Fruit fly (Drosophila melanogaster) whole organism, embryonic: ENCODE results near the gene Ptpmeg2.
A peak's percentile ranks its signal among the peaks of the same experiment; 100 is the strongest.

ENCODE experiments used
- C15 ChIP-seq: fragments of 200-800 bp; sonication (Bioruptor generic); IDR thresholded peaks from 3 replicates; pipeline ENCODE4 v1.3.6; 2022; ENCODE audit warnings: missing biosample characterization, missing genetic modification characterization
- CG10147 ChIP-seq: fragments of 200-800 bp; sonication (Bioruptor generic); optimal IDR thresholded peaks from 2 replicates; lab custom pipeline; 2019; ENCODE audit warnings: missing biosample characterization, mild to moderate bottlenecking, missing genetic modification characterization, moderate library complexity
- CG10267 ChIP-seq: fragments of 200-800 bp; sonication (Bioruptor generic); optimal IDR thresholded peaks from 2 replicates; lab custom pipeline; 2018; ENCODE audit warnings: missing biosample characterization, mild to moderate bottlenecking, missing genetic modification characterization, moderate library complexity
- CG11456 ChIP-seq: fragments of 200-800 bp; sonication (Bioruptor generic); IDR thresholded peaks from 3 replicates; pipeline ENCODE4 v1.3.6; 2022; ENCODE audit warnings: missing biosample characterization, missing genetic modification characterization
- CG11723 ChIP-seq: fragments of 200-800 bp; sonication (Bioruptor generic); optimal IDR thresholded peaks from 2 replicates; lab custom pipeline; 2017; ENCODE audit warnings: missing biosample characterization, mild to moderate bottlenecking, missing genetic modification characterization
- CG12299 ChIP-seq: fragments of 200-800 bp; sonication (Bioruptor generic); optimal IDR thresholded peaks from 2 replicates; lab custom pipeline; 2018; ENCODE audit warnings: missing biosample characterization, mild to moderate bottlenecking, missing genetic modification characterization
- CG14050 ChIP-seq: fragments of 200-800 bp; sonication (Bioruptor generic); IDR thresholded peaks from 3 replicates; pipeline ENCODE4 v1.3.6; 2022; ENCODE audit warnings: missing biosample characterization, missing genetic modification characterization
- CG14441 ChIP-seq: fragments of 200-800 bp; sonication (Bioruptor generic); IDR thresholded peaks from 2 replicates; pipeline ENCODE4 v1.3.6; 2022; ENCODE audit warnings: missing biosample characterization, missing genetic modification characterization
- CG14860 ChIP-seq: fragments of 200-800 bp; sonication (Bioruptor generic); IDR thresholded peaks from 3 replicates; pipeline ENCODE4 v1.3.6; 2022; ENCODE audit warnings: missing biosample characterization, missing genetic modification characterization; ENCODE audit not compliant: partially characterized antibody
- CG15514 ChIP-seq: fragments of 200-800 bp; sonication (Bioruptor generic); optimal IDR thresholded peaks from 3 replicates; lab custom pipeline; 2017; ENCODE audit warnings: missing biosample characterization, missing genetic modification characterization, mild to moderate bottlenecking, moderate library complexity, missing genetic modification reagents
- CG15601 ChIP-seq: fragments of 200-800 bp; sonication (Bioruptor generic); optimal IDR thresholded peaks from 3 replicates; lab custom pipeline; 2019; ENCODE audit warnings: missing biosample characterization, mild to moderate bottlenecking, missing genetic modification characterization, moderate library complexity
- CG17385 ChIP-seq: fragments of 200-800 bp; sonication (Bioruptor generic); optimal IDR thresholded peaks from 3 replicates; lab custom pipeline; 2018; ENCODE audit warnings: missing biosample characterization, mild to moderate bottlenecking, missing genetic modification characterization
- CG17802 ChIP-seq: fragments of 200-800 bp; sonication (Bioruptor generic); optimal IDR thresholded peaks from 2 replicates; lab custom pipeline; 2018; ENCODE audit warnings: missing biosample characterization, mild to moderate bottlenecking, missing genetic modification characterization, moderate library complexity
- CG1792 ChIP-seq: fragments of 200-800 bp; sonication (Bioruptor generic); optimal IDR thresholded peaks from 2 replicates; lab custom pipeline; 2016; ENCODE audit warnings: missing biosample characterization, missing genetic modification characterization
- CG18011 ChIP-seq: fragments of 200-800 bp; sonication (Bioruptor generic); optimal IDR thresholded peaks from 2 replicates; lab custom pipeline; 2017; ENCODE audit warnings: missing biosample characterization, missing genetic modification characterization, mild to moderate bottlenecking, moderate library complexity, missing genotype
- CG32532 ChIP-seq: fragments of 200-800 bp; sonication (Bioruptor generic); IDR thresholded peaks from 2 replicates; pipeline ENCODE4 v1.3.6; 2022; ENCODE audit warnings: missing biosample characterization, missing genetic modification characterization
- CG6689 ChIP-seq: fragments of 200-800 bp; sonication (Bioruptor generic); IDR thresholded peaks from 2 replicates; pipeline ENCODE4 v1.3.6; 2022; ENCODE audit warnings: missing biosample characterization, missing genetic modification characterization
- CG8478 ChIP-seq: fragments of >200 bp; optimal IDR thresholded peaks from 2 replicates; lab custom pipeline; 2018
- CG9932 ChIP-seq: fragments of 200-800 bp; sonication (Bioruptor generic); IDR thresholded peaks from 2 replicates; pipeline ENCODE4 v1.3.6; 2022; ENCODE audit warnings: missing biosample characterization, missing genetic modification characterization
- Drgx ChIP-seq: fragments of 200-800 bp; sonication (Bioruptor generic); IDR thresholded peaks from 2 replicates; pipeline ENCODE4 v1.3.6; 2022; ENCODE audit warnings: missing biosample characterization, missing genetic modification characterization
- HLH3B ChIP-seq: fragments of 200-800 bp; sonication (Bioruptor generic); IDR thresholded peaks from 2 replicates; pipeline ENCODE4 v1.3.6; 2022; ENCODE audit warnings: missing biosample characterization, missing genetic modification characterization
- Hsf ChIP-seq: fragments of 200-800 bp; sonication (Bioruptor generic); optimal IDR thresholded peaks from 3 replicates; lab custom pipeline; 2016; ENCODE audit warnings: missing biosample characterization, missing genetic modification characterization
- Lpt ChIP-seq: fragments of >200 bp; optimal IDR thresholded peaks from 2 replicates; lab custom pipeline; 2018; ENCODE audit warnings: missing biosample characterization, missing genetic modification characterization
- Oli ChIP-seq: fragments of 200-800 bp; sonication (Bioruptor generic); optimal IDR thresholded peaks from 2 replicates; lab custom pipeline; 2018; ENCODE audit warnings: missing biosample characterization, mild to moderate bottlenecking, missing genetic modification characterization, moderate library complexity
- Rx ChIP-seq: fragments of 200-800 bp; sonication (Bioruptor generic); IDR thresholded peaks from 2 replicates; pipeline ENCODE4 v1.3.6; 2022; ENCODE audit warnings: missing biosample characterization, missing genetic modification characterization
- Scr ChIP-seq: fragments of 200-800 bp; sonication (Bioruptor generic); IDR thresholded peaks from 2 replicates; pipeline ENCODE4 v1.3.6; 2022; ENCODE audit warnings: missing biosample characterization, missing genetic modification characterization; ENCODE audit not compliant: partially characterized antibody
- Sox102F ChIP-seq: fragments of 200-800 bp; sonication (Bioruptor generic); optimal IDR thresholded peaks from 2 replicates; lab custom pipeline; 2018; ENCODE audit warnings: missing biosample characterization, mild to moderate bottlenecking, missing genetic modification characterization, moderate library complexity
- ab ChIP-seq: fragments of 200-800 bp; sonication (Bioruptor generic); optimal IDR thresholded peaks from 2 replicates; lab custom pipeline; 2016; ENCODE audit warnings: missing biosample characterization, missing genetic modification characterization
- abd-A ChIP-seq: fragments of 200-800 bp; sonication (Bioruptor generic); optimal IDR thresholded peaks from 3 replicates; lab custom pipeline; 2019; ENCODE audit warnings: missing biosample characterization, mild to moderate bottlenecking, missing genetic modification characterization, moderate library complexity
- ase ChIP-seq: fragments of 200-800 bp; sonication (Bioruptor generic); IDR thresholded peaks from 3 replicates; pipeline ENCODE4 v1.3.6; 2022; ENCODE audit warnings: missing biosample characterization, missing genetic modification characterization
- ash1 ChIP-seq: fragments of 200-800 bp; sonication (Bioruptor generic); optimal IDR thresholded peaks from 2 replicates; lab custom pipeline; 2018; ENCODE audit warnings: missing biosample characterization, mild to moderate bottlenecking, missing genetic modification characterization
- chm ChIP-seq: fragments of 200-800 bp; sonication (Bioruptor generic); IDR thresholded peaks from 2 replicates; pipeline ENCODE4 v1.3.6; 2022; ENCODE audit warnings: missing biosample characterization, missing genetic modification characterization
- dpn ChIP-seq, 2 experiments: fragments of 200-800 bp; sonication (Bioruptor generic); optimal IDR thresholded peaks; 3 replicates each; lab custom pipeline; 2016; ENCODE audit warnings: missing biosample characterization in 2 of 2, missing genetic modification characterization in 2 of 2
- exex ChIP-seq: fragments of 200-800 bp; sonication (Bioruptor generic); optimal IDR thresholded peaks from 4 replicates; lab custom pipeline; 2018; ENCODE audit warnings: missing biosample characterization, mild to moderate bottlenecking, missing genetic modification characterization, moderate library complexity
- gem ChIP-seq: fragments of 200-800 bp; sonication (Bioruptor generic); optimal IDR thresholded peaks from 2 replicates; lab custom pipeline; 2019; ENCODE audit warnings: missing biosample characterization, mild to moderate bottlenecking, missing genetic modification characterization, moderate library complexity
- gro ChIP-seq: fragments of 200-800 bp; sonication (Bioruptor generic); optimal IDR thresholded peaks from 2 replicates; lab custom pipeline; 2016; ENCODE audit warnings: missing biosample characterization, missing genetic modification characterization
- hth ChIP-seq: fragments of >200 bp; optimal IDR thresholded peaks from 2 replicates; lab custom pipeline; 2017; ENCODE audit warnings: inconsistent platforms
- lbe ChIP-seq: fragments of 200-800 bp; sonication (Bioruptor generic); optimal IDR thresholded peaks from 2 replicates; lab custom pipeline; 2016; ENCODE audit warnings: missing biosample characterization, mild to moderate bottlenecking, missing genetic modification characterization
- maf-S ChIP-seq: fragments of 200-800 bp; sonication (Bioruptor generic); optimal IDR thresholded peaks from 2 replicates; lab custom pipeline; 2016; ENCODE audit warnings: missing biosample characterization, missing genetic modification characterization
- org-1 ChIP-seq: fragments of 200-800 bp; sonication (Bioruptor generic); optimal IDR thresholded peaks from 2 replicates; lab custom pipeline; 2017; ENCODE audit warnings: missing biosample characterization, missing genetic modification characterization
- pan ChIP-seq, 4 experiments: fragments of >200 bp in 3 of 4; fragments of 200-800 bp in 1 of 4; sonication (Bioruptor generic) in 1 of 4; optimal IDR thresholded peaks in 3 of 4; IDR thresholded peaks in 1 of 4; 2 replicates each; pipeline versions ENCODE4 v1.3.6 to Lab custom; 2017 to 2022; ENCODE audit warnings: missing biosample characterization in 2 of 4, missing genetic modification characterization in 2 of 4, mixed read lengths in 1 of 4
- repo ChIP-seq: fragments of 200-800 bp; sonication (Bioruptor generic); optimal IDR thresholded peaks from 2 replicates; lab custom pipeline; 2016; ENCODE audit warnings: missing biosample characterization, missing genetic modification characterization
- run ChIP-seq: fragments of 200-800 bp; sonication (Bioruptor generic); optimal IDR thresholded peaks from 3 replicates; lab custom pipeline; 2018; ENCODE audit warnings: missing biosample characterization, mild to moderate bottlenecking, missing genetic modification characterization
- scrt ChIP-seq: fragments of 200-800 bp; sonication (Bioruptor generic); optimal IDR thresholded peaks from 2 replicates; lab custom pipeline; 2018; ENCODE audit warnings: missing biosample characterization, mild to moderate bottlenecking, missing genetic modification characterization, moderate library complexity
- seq ChIP-seq: fragments of 200-800 bp; sonication (Bioruptor generic); IDR thresholded peaks from 2 replicates; pipeline ENCODE4 v1.3.6; 2022; ENCODE audit warnings: missing biosample characterization, missing genetic modification characterization
- sisA ChIP-seq: fragments of 200-800 bp; sonication (Bioruptor generic); IDR thresholded peaks from 2 replicates; pipeline ENCODE4 v1.3.6; 2022; ENCODE audit warnings: missing biosample characterization, missing genetic modification characterization
- stc ChIP-seq: fragments of 200-800 bp; sonication (Bioruptor generic); IDR thresholded peaks from 2 replicates; pipeline ENCODE4 v1.3.6; 2022; ENCODE audit warnings: missing biosample characterization, missing genetic modification characterization
- sug ChIP-seq: fragments of 200-800 bp; optimal IDR thresholded peaks from 2 replicates; lab custom pipeline; 2019; ENCODE audit warnings: missing biosample characterization, mild to moderate bottlenecking, missing genetic modification characterization, moderate library complexity
- tna ChIP-seq: fragments of 200-800 bp; sonication (Bioruptor generic); IDR thresholded peaks from 2 replicates; pipeline ENCODE4 v1.3.6; 2022; ENCODE audit warnings: missing biosample characterization, missing genetic modification characterization; ENCODE audit not compliant: partially characterized antibody

The Ptpmeg2 gene

DNA sequence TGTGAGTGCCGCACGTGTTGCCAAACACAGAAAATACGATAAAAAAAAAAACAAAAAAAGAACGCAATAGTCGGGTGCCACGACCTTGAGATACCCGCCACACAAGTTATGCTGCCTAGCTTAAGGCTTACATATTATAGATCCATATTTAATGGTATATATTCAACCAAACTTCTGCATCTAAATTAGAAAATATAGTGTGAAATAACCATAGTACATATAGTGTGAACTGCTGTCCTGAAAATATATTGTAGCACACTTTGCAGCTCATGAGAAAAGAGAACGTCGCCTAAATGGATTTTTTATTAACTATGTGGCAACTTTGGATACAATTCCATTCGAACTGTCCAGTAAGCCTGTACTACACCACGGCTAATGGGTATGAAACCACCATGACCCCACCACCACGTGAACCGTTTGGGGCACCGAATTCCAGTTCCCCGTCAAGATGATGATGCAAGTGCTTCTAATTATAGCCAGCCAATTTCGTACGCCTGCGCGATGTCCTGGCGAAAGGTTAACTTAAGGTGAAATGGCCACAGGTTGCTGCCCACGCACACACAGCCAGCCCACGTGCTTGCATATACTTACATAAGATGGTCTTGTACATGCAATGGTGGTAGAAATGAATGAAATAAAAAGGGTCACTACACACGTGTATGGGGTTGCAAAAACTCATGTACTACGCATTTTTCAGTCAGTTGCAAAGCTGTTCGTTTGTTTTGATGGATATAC lies 58.7 kb downstream of the Ptpmeg2 start (continued):
- TF ChIP-seq Rx (GFP tag; lab: Robert Waterston, UW) (peak; percentile 51), chm (peak; percentile 54; the same call in 1 of the 2 replicates), run (tag; lab: Kevin White, UChicago) (peak; percentile 22), CG11723 (GFP tag; lab: Kevin White, UChicago) (peak; percentile 64), CG17385 (GFP tag; lab: Kevin White, UChicago) (peak; percentile 74), ab (GFP tag; lab: Kevin White, UChicago) (no peak), seq (GFP tag; lab: Robert Waterston, UW) (peak; percentile 52; the same call in 1 of the 2 replicates), Drgx (GFP tag; lab: Robert Waterston, UW) (peak; percentile 75), Oli (tag; lab: Kevin White, UChicago) (peak; percentile 82), hth (lab: Kevin White, UChicago) (no peak), CG11456 (GFP tag; lab: Robert Waterston, UW) (peak; percentile 70; the same call in 2 of the 3 replicates), ash1 (GFP tag; lab: Kevin White, UChicago) (no peak), abd-A (tag; lab: Kevin White, UChicago) (peak; percentile 32), CG15601 (tag; lab: Kevin White, UChicago) (peak; percentile 50), ase (GFP tag; lab: Robert Waterston, UW) (no peak), org-1 (GFP tag; lab: Kevin White, UChicago) (peak; percentile 78), CG14050 (GFP tag; lab: Robert Waterston, UW) (0 out of 3 replicates have a peak, but pooled peaks have one; percentile 10), HLH3B (GFP tag; lab: Robert Waterston, UW) (0 out of 2 replicates have a peak, but pooled peaks have one; percentile 53), CG1792 (GFP tag; lab: Kevin White, UChicago) (peak; percentile 32), CG14860 (GFP tag; lab: Robert Waterston, UW) (no peak), sisA (peak; percentile 73), CG10267 (tag; lab: Kevin White, UChicago) (peak; percentile 53), gro (GFP tag; lab: Kevin White, UChicago) (peak; percentile 79), Sox102F (GFP tag; lab: Kevin White, UChicago) (peak; percentile 69), CG10147 (GFP tag; lab: Kevin White, UChicago) (peak; percentile 78), pan (optimal IDR thresholded peaks at IDR 0.05; lab: Kevin White, UChicago) (no peak), pan (GFP tag; optimal IDR thresholded peaks at IDR 0.05 in 1 of 2, IDR thresholded peaks at IDR 0.05 in 1 of 2) (peak in 1 of 2 experiments; percentile 68), CG9932 (GFP tag; lab: Robert Waterston, UW) (peak; percentile 67), CG17802 (tag; lab: Kevin White, UChicago) (no peak), CG18011 (GFP tag; lab: Kevin White, UChicago) (peak; percentile 36), CG14441 (GFP tag; lab: Robert Waterston, UW) (peak; percentile 70), gem (tag; lab: Kevin White, UChicago) (peak; percentile 85), scrt (GFP tag; lab: Kevin White, UChicago) (peak; percentile 94), tna (no peak), stc (GFP tag; lab: Robert Waterston, UW) (peak; percentile 70), Hsf (GFP tag; lab: Kevin White, UChicago) (peak; percentile 74), CG12299 (tag; lab: Kevin White, UChicago) (peak; percentile 63), dpn (GFP tag; optimal IDR thresholded peaks at IDR 0.05; lab: Kevin White, UChicago) (peak; percentile 71 to 78), C15 (GFP tag; lab: Robert Waterston, UW) (0 out of 3 replicates have a peak, but pooled peaks have one; percentile 20), Lpt (GFP tag; lab: Kevin White, UChicago) (no peak), maf-S (GFP tag; lab: Kevin White, UChicago) (peak; percentile 40), lbe (GFP tag; lab: Kevin White, UChicago) (no peak), CG32532 (GFP tag; lab: Robert Waterston, UW) (peak; percentile 74), repo (peak; percentile 67), sug (tag; lab: Kevin White, UChicago) (peak; percentile 56), Scr (GFP tag; lab: Robert Waterston, UW) (no peak), CG6689 (GFP tag; lab: Robert Waterston, UW) (peak; percentile 73), exex (tag; lab: Kevin White, UChicago) (no peak), CG15514 (peak; percentile 47), CG8478 (lab: Kevin White, UChicago) (no peak)
